Worm (Caenorhabditis elegans) whole organism, L4 larva: ENCODE results near the gene C05C10.2.

Experiments used
- D1046.2 ChIP-seq: fragments of 200-800 bp; sonication (Bioruptor generic); IDR thresholded peaks from 2 replicates; pipeline ENCODE4 v1.3.6; 2022; ENCODE audit warnings: missing genetic modification characterization, missing compliant biosample characterization
- R02D3.7 ChIP-seq: fragments of 150-350 bp; sonication (generic microtip); optimal IDR thresholded peaks from 3 replicates; lab custom pipeline; 2014; ENCODE audit warnings: missing biosample characterization, missing genetic modification characterization
- T20F7.1 ChIP-seq: fragments of 200-800 bp; sonication (Bioruptor generic); optimal IDR thresholded peaks from 2 replicates; lab custom pipeline; 2018; ENCODE audit warnings: mild to moderate bottlenecking, missing genetic modification characterization, missing compliant biosample characterization
- T26A8.4 ChIP-seq: fragments of 200-800 bp; sonication (Bioruptor generic); IDR thresholded peaks from 2 replicates; pipeline ENCODE4 v1.3.6; 2022; ENCODE audit warnings: missing genetic modification characterization, missing compliant biosample characterization
- Y105C5A.15 ChIP-seq: fragments of 200-800 bp; sonication (Bioruptor generic); IDR thresholded peaks from 2 replicates; pipeline ENCODE4 v1.3.6; 2022; ENCODE audit warnings: missing genetic modification characterization, missing compliant biosample characterization
- Y48G9A.11 ChIP-seq: fragments of 200-800 bp; sonication (Bioruptor generic); IDR thresholded peaks from 2 replicates; pipeline ENCODE4 v1.3.6; 2022; ENCODE audit warnings: missing genetic modification reagents, missing genetic modification characterization, missing compliant biosample characterization
- Y5F2A.4 ChIP-seq: fragments of 200-800 bp; sonication (Bioruptor generic); optimal IDR thresholded peaks from 2 replicates; lab custom pipeline; 2018; ENCODE audit warnings: mild to moderate bottlenecking, missing genetic modification characterization, missing compliant biosample characterization
- aly-2 ChIP-seq: sonication (generic microtip); optimal IDR thresholded peaks from 2 replicates; lab custom pipeline; 2018; ENCODE audit warnings: missing biosample characterization, missing genetic modification characterization
- ama-1 ChIP-seq: fragments of 150-350 bp; optimal IDR thresholded peaks from 2 replicates; lab custom pipeline; 2014; ENCODE audit warnings: inconsistent platforms, mixed read lengths
- arid-1 ChIP-seq: fragments of 200-800 bp; sonication (Bioruptor generic); conservative IDR thresholded peaks from 2 replicates; pipeline ENCODE4 v1.3.6; 2022; ENCODE audit warnings: missing genetic modification reagents, missing genetic modification characterization, missing compliant biosample characterization
- attf-4 ChIP-seq: sonication (generic microtip); optimal IDR thresholded peaks from 3 replicates; lab custom pipeline; 2017; ENCODE audit warnings: missing biosample characterization, missing genetic modification characterization
- ceh-32 ChIP-seq: sonication (generic microtip); optimal IDR thresholded peaks from 2 replicates; lab custom pipeline; 2016; ENCODE audit warnings: mild to moderate bottlenecking, missing genetic modification characterization, missing compliant biosample characterization; ENCODE audit not compliant: poor library complexity
- ceh-44 ChIP-seq: fragments of 200-800 bp; sonication (Bioruptor generic); IDR thresholded peaks from 2 replicates; pipeline ENCODE4 v1.3.6; 2022; ENCODE audit warnings: missing genetic modification reagents, missing genetic modification characterization, missing compliant biosample characterization
- ceh-62 ChIP-seq: sonication (generic microtip); optimal IDR thresholded peaks from 2 replicates; lab custom pipeline; 2017; ENCODE audit warnings: missing biosample characterization, missing genetic modification characterization
- ces-1 ChIP-seq: fragments of 150-350 bp; sonication (generic microtip); optimal IDR thresholded peaks from 4 replicates; lab custom pipeline; 2014; ENCODE audit warnings: missing biosample characterization, missing genetic modification reagents, missing genetic modification characterization
- cey-2 ChIP-seq: sonication (generic microtip); optimal IDR thresholded peaks from 3 replicates; lab custom pipeline; 2017; ENCODE audit warnings: missing genetic modification characterization, mild to moderate bottlenecking, missing compliant biosample characterization, antibody characterized with exemption, borderline replicate concordance; ENCODE audit not compliant: insufficient read depth
- ctbp-1 ChIP-seq: fragments of 200-800 bp; sonication (Bioruptor generic); IDR thresholded peaks from 2 replicates; pipeline ENCODE4 v1.3.6; 2022; ENCODE audit warnings: missing genetic modification reagents, missing genetic modification characterization, missing compliant biosample characterization
- daf-16 ChIP-seq, 3 experiments: sonication (generic microtip); optimal IDR thresholded peaks; 2 replicates each; lab custom pipeline; 2016 to 2017; ENCODE audit warnings: missing genetic modification characterization in 3 of 3, missing genetic modification reagents in 3 of 3, mild to moderate bottlenecking in 2 of 3, missing compliant biosample characterization in 2 of 3, missing biosample characterization in 1 of 3, moderate library complexity in 1 of 3
- daf-19 ChIP-seq: fragments of 200-800 bp; sonication (Bioruptor generic); conservative IDR thresholded peaks from 2 replicates; pipeline ENCODE4 v1.3.6; 2022; ENCODE audit warnings: missing genetic modification characterization, missing compliant biosample characterization
- daf-8 ChIP-seq: fragments of 200-800 bp; sonication (Bioruptor generic); IDR thresholded peaks from 2 replicates; pipeline ENCODE4 v1.3.6; 2022; ENCODE audit warnings: missing genetic modification characterization, missing compliant biosample characterization
- dmd-8 ChIP-seq: fragments of 200-800 bp; sonication (Bioruptor generic); IDR thresholded peaks from 2 replicates; pipeline ENCODE4 v1.3.6; 2022; ENCODE audit warnings: missing genetic modification characterization, missing compliant biosample characterization
- dmd-9 ChIP-seq: fragments of 200-800 bp; sonication (Bioruptor generic); IDR thresholded peaks from 2 replicates; pipeline ENCODE4 v1.3.6; 2022; ENCODE audit warnings: missing genetic modification reagents, missing genetic modification characterization, missing compliant biosample characterization
- dve-1 ChIP-seq: sonication (generic microtip); optimal IDR thresholded peaks from 2 replicates; lab custom pipeline; 2017; ENCODE audit warnings: antibody characterized with exemption, mild to moderate bottlenecking, missing genetic modification characterization, missing compliant biosample characterization; ENCODE audit not compliant: insufficient read depth
- lim-7 ChIP-seq: fragments of 200-800 bp; sonication (Bioruptor generic); IDR thresholded peaks from 2 replicates; pipeline ENCODE4 v1.3.6; 2022; ENCODE audit warnings: missing genetic modification characterization, missing compliant biosample characterization
- lin-1 ChIP-seq: fragments of 200-800 bp; sonication (Bioruptor generic); IDR thresholded peaks from 2 replicates; pipeline ENCODE4 v1.3.6; 2022; ENCODE audit warnings: missing genetic modification reagents, missing genetic modification characterization, missing compliant biosample characterization
- lin-13 ChIP-seq: fragments of 150-350 bp; optimal IDR thresholded peaks from 2 replicates; lab custom pipeline; 2014; ENCODE audit warnings: missing biosample characterization, missing genetic modification reagents, missing genetic modification characterization
- lin-29 ChIP-seq: fragments of 200-800 bp; sonication (Bioruptor generic); IDR thresholded peaks from 2 replicates; pipeline ENCODE4 v1.3.6; 2022; ENCODE audit warnings: missing genetic modification reagents, missing genetic modification characterization, missing compliant biosample characterization
- lin-38 ChIP-seq: fragments of 200-800 bp; sonication (Bioruptor generic); IDR thresholded peaks from 2 replicates; pipeline ENCODE4 v1.3.6; 2022; ENCODE audit warnings: missing genetic modification reagents, missing genetic modification characterization, missing compliant biosample characterization
- lir-3 ChIP-seq: sonication (generic microtip); optimal IDR thresholded peaks from 2 replicates; lab custom pipeline; 2016; ENCODE audit warnings: mild to moderate bottlenecking, missing genetic modification characterization, missing compliant biosample characterization
- lsy-2 ChIP-seq, 2 experiments: fragments of 150-350 bp in 1 of 2; sonication (generic microtip) in 1 of 2; optimal IDR thresholded peaks; 2 replicates each; lab custom pipeline; 2014 to 2017; ENCODE audit warnings: missing biosample characterization in 2 of 2, missing genetic modification characterization in 2 of 2
- mdt-29 ChIP-seq: fragments of 200-800 bp; sonication (Bioruptor generic); IDR thresholded peaks from 2 replicates; pipeline ENCODE4 v1.3.6; 2022; ENCODE audit warnings: missing genetic modification reagents, missing genetic modification characterization, missing compliant biosample characterization
- mep-1 ChIP-seq: fragments of 150-350 bp; sonication (generic microtip); optimal IDR thresholded peaks from 3 replicates; lab custom pipeline; 2014; ENCODE audit warnings: missing biosample characterization, missing genetic modification characterization
- nhr-237 ChIP-seq: sonication (generic microtip); optimal IDR thresholded peaks from 2 replicates; lab custom pipeline; 2017; ENCODE audit warnings: missing biosample characterization, missing genetic modification characterization
- nhr-28 ChIP-seq: fragments of 150-350 bp; optimal IDR thresholded peaks from 2 replicates; lab custom pipeline; 2014; ENCODE audit warnings: missing biosample characterization, missing genetic modification characterization
- nhr-48 ChIP-seq: sonication (generic microtip); optimal IDR thresholded peaks from 2 replicates; lab custom pipeline; 2016; ENCODE audit warnings: mild to moderate bottlenecking, missing genetic modification characterization, missing compliant biosample characterization
- nhr-6 ChIP-seq: fragments of 150-350 bp; optimal IDR thresholded peaks from 2 replicates; lab custom pipeline; 2014; ENCODE audit warnings: missing biosample characterization, missing genetic modification characterization
- nhr-77 ChIP-seq: fragments of 150-350 bp; optimal IDR thresholded peaks from 2 replicates; lab custom pipeline; 2014; ENCODE audit warnings: missing biosample characterization, missing genetic modification characterization
- pha-4 ChIP-seq, 2 experiments: fragments of 150-350 bp in 1 of 2; fragments of 200-800 bp in 1 of 2; sonication (Bioruptor generic) in 1 of 2; IDR thresholded peaks in 1 of 2; optimal IDR thresholded peaks in 1 of 2; 2 replicates each; pipeline versions ENCODE4 v1.3.6 to Lab custom; 2014 to 2022; ENCODE audit warnings: missing genetic modification characterization in 2 of 2, missing genetic modification reagents in 2 of 2, missing biosample characterization in 1 of 2, missing compliant biosample characterization in 1 of 2
- php-3 ChIP-seq: fragments of 200-800 bp; sonication (Bioruptor generic); IDR thresholded peaks from 2 replicates; pipeline ENCODE4 v1.3.6; 2022; ENCODE audit warnings: missing genetic modification reagents, missing genetic modification characterization, missing compliant biosample characterization
- pqm-1 ChIP-seq: sonication (generic microtip); optimal IDR thresholded peaks from 2 replicates; lab custom pipeline; 2017; ENCODE audit warnings: missing biosample characterization, missing genetic modification characterization
- skn-1 ChIP-seq: fragments of 150-350 bp; optimal IDR thresholded peaks from 2 replicates; lab custom pipeline; 2014; ENCODE audit warnings: missing biosample characterization, missing genetic modification characterization
- snpc-1.2 ChIP-seq: fragments of 200-800 bp; sonication (Bioruptor generic); IDR thresholded peaks from 2 replicates; pipeline ENCODE4 v1.3.6; 2022; ENCODE audit warnings: missing genetic modification reagents, missing genetic modification characterization, missing compliant biosample characterization
- spr-1 ChIP-seq: sonication (generic microtip); optimal IDR thresholded peaks from 2 replicates; lab custom pipeline; 2016; ENCODE audit warnings: mild to moderate bottlenecking, missing genetic modification characterization, missing compliant biosample characterization
- spr-3 ChIP-seq: fragments of 200-800 bp; sonication (Bioruptor generic); optimal IDR thresholded peaks from 2 replicates; lab custom pipeline; 2018; ENCODE audit warnings: mild to moderate bottlenecking, missing genetic modification characterization, missing compliant biosample characterization
- tra-1 ChIP-seq: fragments of 200-800 bp; sonication (Bioruptor generic); IDR thresholded peaks from 2 replicates; pipeline ENCODE4 v1.3.6; 2022; ENCODE audit warnings: missing genetic modification reagents, missing genetic modification characterization, missing compliant biosample characterization
- unc-130 ChIP-seq: sonication (generic microtip); optimal IDR thresholded peaks from 2 replicates; lab custom pipeline; 2016; ENCODE audit warnings: missing genetic modification reagents, missing genetic modification characterization, missing compliant biosample characterization
- unc-39 ChIP-seq: sonication (generic microtip); optimal IDR thresholded peaks from 2 replicates; lab custom pipeline; 2017; ENCODE audit warnings: missing biosample characterization, missing genetic modification characterization
- unc-62 ChIP-seq, 3 experiments: fragments of 150-350 bp in 1 of 3; sonication (generic microtip); optimal IDR thresholded peaks in 2 of 3; peaks in 1 of 3; 1 replicate in 1 of 3; 2 replicates in 2 of 3; lab custom pipeline; 2014 to 2017; ENCODE audit warnings: missing biosample characterization in 3 of 3, missing genetic modification characterization in 3 of 3, missing genetic modification reagents in 3 of 3, missing genotype in 1 of 3
- zag-1 ChIP-seq: fragments of 150-350 bp; optimal IDR thresholded peaks from 2 replicates; lab custom pipeline; 2014; ENCODE audit warnings: missing biosample characterization, missing genetic modification characterization
- zip-11 ChIP-seq: fragments of 200-800 bp; sonication (Bioruptor generic); IDR thresholded peaks from 2 replicates; pipeline ENCODE4 v1.3.6; 2022; ENCODE audit warnings: missing genetic modification characterization, missing compliant biosample characterization
- zip-2 ChIP-seq: fragments of 150-350 bp; optimal IDR thresholded peaks from 2 replicates; lab custom pipeline; 2014; ENCODE audit warnings: missing biosample characterization, missing genetic modification characterization

C05C10.2 gene

ce11 chrII:9892409-9892808 is 29.6 kb upstream of the C05C10.2 start, which contains the start of gene C08H9.16 (continued):
- TF ChIP-seq lsy-2 (tag; optimal IDR thresholded peaks at IDR 0.05; lab: Kevin White, UChicago) (peak; percentile 89 to 99), snpc-1.2 (GFP tag; lab: Robert Waterston, UW) (no peak), unc-62 (GFP tag; optimal IDR thresholded peaks at IDR 0.05 in 1 of 2; lab: Kevin White, UChicago) (no peak), unc-62 (tag; optimal IDR thresholded peaks at IDR 0.05; lab: Kevin White, UChicago) (no peak), nhr-28 (tag; lab: Kevin White, UChicago) (no peak), ceh-32 (no peak), unc-130 (GFP tag; lab: Kevin White, UChicago) (peak; percentile 24), dmd-9 (GFP tag; lab: Robert Waterston, UW) (no peak), lin-13 (GFP tag; lab: Kevin White, UChicago) (peak; percentile 24), mep-1 (tag; lab: Kevin White, UChicago) (peak; percentile 67), dve-1 (peak; percentile 57), Y5F2A.4 (GFP tag; lab: Kevin White, UChicago) (no peak), mdt-29 (GFP tag; lab: Robert Waterston, UW) (no peak), php-3 (GFP tag; lab: Robert Waterston, UW) (no peak), D1046.2 (GFP tag; lab: Robert Waterston, UW) (peak; percentile 98), Y48G9A.11 (GFP tag; lab: Robert Waterston, UW) (no peak), attf-4 (tag; lab: Kevin White, UChicago) (no peak), daf-19 (GFP tag; lab: Robert Waterston, UW) (no peak), lim-7 (no peak), ceh-44 (GFP tag; lab: Robert Waterston, UW) (no peak), skn-1 (tag; lab: Kevin White, UChicago) (no peak), nhr-48 (tag; lab: Kevin White, UChicago) (no peak), T20F7.1 (GFP tag; lab: Kevin White, UChicago) (no peak), spr-1 (tag; lab: Kevin White, UChicago) (no peak), pqm-1 (tag; lab: Kevin White, UChicago) (no peak), tra-1 (GFP tag; lab: Robert Waterston, UW) (no peak), ces-1 (GFP tag; lab: Kevin White, UChicago) (no peak), zag-1 (tag; lab: Kevin White, UChicago) (no peak), unc-39 (tag; lab: Kevin White, UChicago) (no peak), daf-16 (GFP tag; optimal IDR thresholded peaks at IDR 0.05; lab: Kevin White, UChicago) (no peak), daf-16 (tag; optimal IDR thresholded peaks at IDR 0.05; lab: Kevin White, UChicago) (peak; percentile 46), R02D3.7 (tag; lab: Kevin White, UChicago) (no peak), dmd-8 (GFP tag; lab: Robert Waterston, UW) (no peak), nhr-77 (tag; lab: Kevin White, UChicago) (peak; percentile 43), spr-3 (no peak), lin-38 (GFP tag; lab: Robert Waterston, UW) (no peak), lir-3 (no peak), nhr-6 (tag; lab: Kevin White, UChicago) (peak; percentile 13), ctbp-1 (GFP tag; lab: Robert Waterston, UW) (no peak), nhr-237 (tag; lab: Kevin White, UChicago) (no peak), daf-8 (GFP tag; lab: Robert Waterston, UW) (no peak), lin-1 (GFP tag; lab: Robert Waterston, UW) (no peak), arid-1 (GFP tag; lab: Robert Waterston, UW) (no peak), zip-11 (GFP tag; lab: Robert Waterston, UW) (no peak), cey-2 (tag; lab: Kevin White, UChicago) (no peak), lin-29 (GFP tag; lab: Robert Waterston, UW) (no peak), zip-2 (tag; lab: Kevin White, UChicago) (no peak), T26A8.4 (GFP tag; lab: Robert Waterston, UW) (no peak), pha-4 (GFP tag; IDR thresholded peaks at IDR 0.05; lab: Robert Waterston, UW) (no peak), pha-4 (tag; optimal IDR thresholded peaks at IDR 0.05; lab: Kevin White, UChicago) (peak; percentile 59), ceh-62 (tag; lab: Kevin White, UChicago) (no peak), ama-1 (lab: Kevin White, UChicago) (no peak), Y105C5A.15 (GFP tag; lab: Robert Waterston, UW) (no peak), aly-2 (no peak)
